Fruit fly (Drosophila melanogaster) whole organism, wandering third instar larva: ENCODE measurements around the gene Myo10A.

Source experiments
- Dif ChIP-seq: fragments of 200-275, 200-300 bp; sonication (Bioruptor generic); optimal IDR thresholded peaks from 2 replicates; lab custom pipeline; 2018; ENCODE audit warnings: missing biosample characterization, missing genetic modification characterization; ENCODE audit not compliant: partially characterized antibody
- br ChIP-seq: fragments of 200-800 bp; sonication (Bioruptor generic); optimal IDR thresholded peaks from 2 replicates; lab custom pipeline; 2016; ENCODE audit warnings: missing biosample characterization, missing genetic modification characterization
- fru ChIP-seq: fragments of 200-800 bp; sonication (Bioruptor generic); optimal IDR thresholded peaks from 3 replicates; lab custom pipeline; 2016; ENCODE audit warnings: missing biosample characterization, mild to moderate bottlenecking, missing genetic modification characterization
- jim ChIP-seq: fragments of 175-275, 200-325 bp; sonication (Bioruptor generic); optimal IDR thresholded peaks from 2 replicates; lab custom pipeline; 2016; ENCODE audit warnings: missing biosample characterization, mild to moderate bottlenecking, missing genetic modification characterization
- usp ChIP-seq: fragments of >200 bp; optimal IDR thresholded peaks from 2 replicates; lab custom pipeline; 2017; ENCODE audit warnings: missing biosample characterization, missing genetic modification characterization

dm6 chrX:10887643-10888042 is 43.0 kb upstream of the Myo10A start:
- no peak for TF ChIP-seq Dif
- no peak for TF ChIP-seq jim (GFP tag; lab: Kevin White, UChicago)
- TF ChIP-seq usp, result no peak
- TF ChIP-seq br (GFP tag; lab: Kevin White, UChicago), result no peak
- no peak for TF ChIP-seq fru (GFP tag; lab: Kevin White, UChicago)
